Worm (Caenorhabditis elegans) whole organism, L4/young adult: ENCODE data around the gene srz-59.

ENCODE experiments used
- W03F9.2 ChIP-seq: fragments of 150-350 bp; optimal IDR thresholded peaks from 2 replicates; lab custom pipeline; 2014; ENCODE audit warnings: missing biosample characterization, missing genetic modification characterization
- dao-5 ChIP-seq: sonication (generic microtip); optimal IDR thresholded peaks from 2 replicates; lab custom pipeline; 2016; ENCODE audit warnings: missing genotype, missing genetic modification characterization, moderate library complexity, missing compliant biosample characterization
- him-1 ChIP-seq: sonication (generic microtip); optimal IDR thresholded peaks from 2 replicates; lab custom pipeline; 2016; ENCODE audit warnings: missing genotype, missing genetic modification reagents, missing genetic modification characterization, missing compliant biosample characterization

Gene srz-59

ce11 chrIV:14115556-14115955 lies 16.3 kb upstream of the srz-59 start:
- TF ChIP-seq him-1 (no peak), dao-5 (tag; lab: Kevin White, UChicago) (no peak), W03F9.2 (tag; lab: Kevin White, UChicago) (peak; percentile 45)

ce11 chrIV:14119327-14119726 lies 12.5 kb upstream of the srz-59 start:
- TF ChIP-seq him-1 = no peak
- no peak for TF ChIP-seq dao-5 (tag; lab: Kevin White, UChicago)
- no peak for TF ChIP-seq W03F9.2 (tag; lab: Kevin White, UChicago)

DNA sequence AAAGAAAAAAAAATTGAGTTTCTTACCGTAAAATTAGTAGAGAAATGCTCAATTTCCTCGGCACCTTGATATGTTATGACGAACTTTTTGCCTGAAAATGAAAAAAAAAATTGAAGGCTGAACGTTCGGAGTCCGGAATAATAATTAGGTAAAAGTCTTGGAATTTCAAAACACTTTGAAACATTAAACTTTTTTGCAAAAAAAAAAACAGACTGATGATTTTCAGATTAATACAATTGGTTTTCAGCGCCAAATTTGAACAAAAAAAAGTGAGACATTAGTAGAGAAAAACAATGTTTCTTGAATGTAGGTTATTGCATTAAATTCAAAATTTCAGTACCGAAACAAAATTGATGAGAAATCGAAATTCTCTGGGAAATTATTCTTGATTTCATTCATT lies 7.9 kb upstream of the srz-59 start, which contains the start of gene nkcc-1:
TSS of gene nkcc-1 (minus strand) at position 101 of the 400 bp plus-strand sequence.
- TF ChIP-seq dao-5 (tag; lab: Kevin White, UChicago) (no peak), W03F9.2 (tag; lab: Kevin White, UChicago) (no peak), him-1 (no peak)

DNA sequence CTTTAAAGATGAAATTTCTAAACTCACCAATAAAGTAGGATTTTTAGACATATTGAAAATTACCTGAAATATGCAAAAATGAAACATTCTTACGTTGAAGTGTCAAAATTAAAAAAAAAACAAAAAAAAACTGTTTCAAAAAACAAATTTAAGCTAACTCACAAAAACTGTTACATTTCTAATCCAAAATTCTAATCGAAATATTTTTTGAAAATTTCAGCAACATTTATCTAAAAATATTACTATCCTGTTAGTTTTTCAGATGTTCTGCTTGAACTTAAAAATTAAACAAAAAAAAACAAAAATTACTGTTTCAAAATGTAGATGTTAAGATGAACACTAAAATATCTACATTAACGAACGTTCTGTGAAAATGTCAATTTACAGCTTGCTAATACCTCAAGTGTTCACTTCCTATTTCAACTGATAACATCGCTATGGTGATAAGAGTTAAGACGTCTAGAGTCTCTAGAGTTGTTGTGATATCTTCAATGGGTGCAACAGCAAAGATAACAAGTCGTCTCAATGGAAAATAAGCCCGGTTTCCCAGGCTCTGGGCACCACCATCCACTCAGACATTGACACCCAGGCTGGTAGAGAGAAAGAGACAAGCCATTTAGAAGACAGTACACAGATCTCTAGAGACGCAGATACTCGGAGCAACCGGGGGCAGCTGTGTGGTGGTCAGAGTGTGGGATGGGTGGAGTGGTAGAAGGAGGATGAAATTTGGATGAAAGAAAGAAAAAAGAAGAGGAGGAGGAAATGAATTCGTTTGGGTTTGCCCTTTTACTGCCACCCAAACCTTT lies 3.9 kb upstream of the srz-59 start, which contains the start of gene H12I19.115:
TSS of gene H12I19.115 (minus strand) at position 51 of the 806 bp plus-strand sequence.
- TF ChIP-seq dao-5 (tag; lab: Kevin White, UChicago) (no peak), him-1 (no peak), W03F9.2 (tag; lab: Kevin White, UChicago) (no peak)

DNA sequence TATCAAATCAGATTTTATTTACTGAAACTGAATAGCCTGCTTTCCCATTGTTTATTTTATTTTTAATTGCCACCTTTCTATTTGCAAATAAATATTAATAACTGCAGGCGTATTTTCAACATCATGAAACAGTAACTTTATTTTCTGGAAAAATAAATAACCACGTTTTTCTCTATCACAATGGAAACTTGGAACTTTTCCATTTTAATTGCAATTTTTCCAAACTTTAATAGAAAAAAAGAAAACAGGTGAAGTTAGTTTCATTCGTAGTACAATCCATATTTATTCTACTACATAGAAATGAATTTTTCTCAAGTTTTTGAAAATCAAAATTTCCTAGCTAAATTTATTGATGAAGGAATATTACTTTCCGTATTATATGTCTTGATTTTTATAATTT lies 2.8 kb upstream of the srz-59 start, which contains the start of gene srz-42:
TSS of gene srz-42 (plus strand) at position 301 of the 400 bp plus-strand sequence.
- TF ChIP-seq W03F9.2 (tag; lab: Kevin White, UChicago) (no peak), him-1 (no peak), dao-5 (tag; lab: Kevin White, UChicago) (no peak)

DNA sequence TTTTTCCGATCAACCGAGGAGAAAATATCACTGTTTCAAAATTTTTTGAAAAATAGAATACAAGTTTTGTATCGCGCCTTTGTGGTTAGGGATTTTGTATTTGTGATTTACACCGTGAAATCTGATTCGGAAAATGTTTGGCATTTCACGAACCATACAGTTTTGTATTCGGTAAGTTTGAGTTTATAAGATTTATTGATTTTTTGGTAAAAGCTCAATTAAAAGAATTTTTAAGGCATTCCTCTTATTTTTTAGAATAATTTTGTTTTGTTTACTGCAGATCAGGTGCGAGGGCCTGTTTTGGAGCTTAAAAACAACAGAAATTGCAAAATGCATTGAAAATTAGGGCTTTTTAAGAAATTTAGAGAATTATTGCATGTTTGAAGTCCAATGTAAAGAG lies 1.5 kb downstream of the srz-59 start:
- TF ChIP-seq W03F9.2 (tag; lab: Kevin White, UChicago) (no peak), dao-5 (tag; lab: Kevin White, UChicago) (no peak), him-1 (no peak)

DNA sequence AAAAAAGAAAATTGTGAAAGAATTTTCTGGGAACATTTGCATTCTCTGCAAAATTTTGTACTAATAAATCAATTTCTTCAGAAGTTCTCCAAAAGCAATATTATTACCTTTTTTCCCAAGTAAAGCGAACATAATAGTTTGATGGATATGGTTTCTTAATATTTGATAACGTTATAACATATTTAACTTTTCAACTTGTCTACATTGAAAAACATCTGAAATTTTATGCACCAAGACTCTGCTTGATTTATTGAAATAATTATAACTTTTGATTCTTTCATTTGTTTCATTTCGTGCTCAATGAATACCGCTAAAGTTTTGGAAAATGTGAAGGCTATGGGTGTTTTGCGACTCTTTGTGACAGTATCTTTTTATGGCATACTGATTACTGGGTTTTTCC lies 5.2 kb downstream of the srz-59 start, which contains the start of gene srz-31:
TSS of gene srz-31 (plus strand) at position 301 of the 400 bp plus-strand sequence.
- no peak for TF ChIP-seq W03F9.2 (tag; lab: Kevin White, UChicago)

- TF ChIP-seq him-1 (no peak), W03F9.2 (tag; lab: Kevin White, UChicago) (no peak), dao-5 (tag; lab: Kevin White, UChicago) (no peak)
Measured at ce11 chrIV:14143042-14143441, 11.2 kb downstream of the srz-59 start.

DNA sequence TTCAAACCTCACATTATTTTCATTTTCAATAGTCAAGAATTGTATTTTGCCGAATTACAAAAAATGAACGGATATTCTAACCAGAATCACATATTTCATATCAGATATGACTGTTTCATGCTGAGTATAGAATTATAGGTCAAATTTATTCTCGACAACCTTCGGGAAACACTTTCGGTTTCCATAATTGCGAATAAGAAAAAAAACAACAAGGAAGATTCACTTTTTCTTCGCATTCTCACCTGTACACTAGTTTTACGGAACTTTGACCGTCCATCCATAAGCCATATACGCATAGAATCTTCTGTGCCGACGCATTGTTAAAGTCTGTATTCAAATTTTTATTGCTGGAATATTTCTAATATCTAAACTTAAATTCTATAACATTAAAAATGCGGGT lies 13.7 kb downstream of the srz-59 start, which contains the start of gene oac-37:
TSS of gene oac-37 (plus strand) at position 301 of the 400 bp plus-strand sequence.
- TF ChIP-seq dao-5 (tag; lab: Kevin White, UChicago) = no peak
- no peak for TF ChIP-seq W03F9.2 (tag; lab: Kevin White, UChicago)
- no peak for TF ChIP-seq him-1

DNA sequence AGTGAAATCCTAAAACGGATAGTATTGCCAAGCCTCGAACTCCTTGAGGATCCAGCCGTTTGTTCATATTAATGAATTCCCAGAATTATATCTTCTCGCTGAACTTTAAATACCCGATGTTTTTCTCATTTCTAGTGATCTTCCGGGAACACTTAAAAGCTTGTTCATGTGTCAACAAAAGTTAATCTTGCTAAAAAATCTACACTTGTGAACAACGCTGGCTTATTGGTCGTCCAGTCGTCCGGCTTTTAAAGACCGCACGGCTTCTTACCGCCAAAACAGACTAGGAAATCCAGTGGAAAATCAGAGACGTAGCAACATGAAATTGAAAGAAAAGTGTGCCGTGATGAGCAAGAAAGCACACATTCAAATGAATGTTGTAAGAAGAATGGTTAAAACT lies 21.4 kb downstream of the srz-59 start, which contains the start of gene oac-38:
TSS of gene oac-38 (minus strand) at position 101 of the 400 bp plus-strand sequence.
- TF ChIP-seq him-1 = no peak
- TF ChIP-seq W03F9.2 (tag; lab: Kevin White, UChicago) = no peak
- TF ChIP-seq dao-5 (tag; lab: Kevin White, UChicago) = no peak

DNA sequence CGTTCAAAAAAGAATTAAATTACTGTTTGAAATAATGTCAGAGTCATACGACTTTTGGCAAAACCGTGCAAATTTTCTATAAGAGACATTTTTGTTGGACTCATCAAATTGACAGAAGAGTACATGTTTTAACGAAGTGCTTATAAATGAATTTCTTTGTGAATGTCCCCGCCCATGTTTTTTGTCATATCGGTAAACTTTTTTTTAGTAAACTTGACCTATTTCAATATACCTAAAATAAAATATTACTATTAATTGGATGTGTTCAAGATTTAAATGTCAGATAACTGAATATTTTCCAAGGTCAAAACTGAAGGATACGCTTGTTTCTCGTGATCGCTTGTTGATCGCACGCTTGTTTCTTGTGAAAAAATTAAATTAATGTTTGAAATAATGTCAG lies 26.2 kb downstream of the srz-59 start, which contains the start of gene R05A10.8:
TSS of gene R05A10.8 (minus strand) at position 101 of the 400 bp plus-strand sequence.
- TF ChIP-seq W03F9.2 (tag; lab: Kevin White, UChicago) (no peak), him-1 (no peak), dao-5 (tag; lab: Kevin White, UChicago) (no peak)

- TF ChIP-seq him-1 (no peak), W03F9.2 (tag; lab: Kevin White, UChicago) (no peak), dao-5 (tag; lab: Kevin White, UChicago) (no peak)
Measured at ce11 chrIV:14162772-14163171, 30.9 kb downstream of the srz-59 start, which contains the start of gene R05A10.7. R05A10.7 (minus strand) TSS chrIV:14162872.

DNA sequence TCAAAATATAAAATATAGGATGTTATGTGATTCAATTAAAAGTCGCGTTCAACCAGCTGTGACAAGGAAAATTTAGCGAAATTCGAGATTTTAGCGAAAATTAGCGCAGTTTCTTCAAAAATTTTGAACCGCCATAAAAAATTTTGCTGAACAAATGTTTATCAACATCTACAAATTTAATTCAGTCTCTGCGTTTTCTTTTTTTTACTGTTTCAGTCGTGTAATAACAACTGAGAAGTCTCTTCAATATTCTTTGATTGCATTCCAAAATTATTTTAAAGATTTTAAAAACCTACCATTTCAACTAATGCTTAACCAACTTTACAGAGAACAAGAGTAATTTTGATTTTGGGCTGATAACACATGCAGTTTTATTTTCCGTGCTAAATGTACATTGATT lies 32.2 kb downstream of the srz-59 start:
- no peak for TF ChIP-seq dao-5 (tag; lab: Kevin White, UChicago)
- TF ChIP-seq him-1 = no peak
- TF ChIP-seq W03F9.2 (tag; lab: Kevin White, UChicago) = no peak

ce11 chrIV:14165476-14165875 lies 33.6 kb downstream of the srz-59 start, which contains the start of gene R05A10.6:
R05A10.6 (plus strand) TSS chrIV:14165776.
- TF ChIP-seq W03F9.2 (tag; lab: Kevin White, UChicago) (no peak), dao-5 (tag; lab: Kevin White, UChicago) (no peak), him-1 (no peak)
